Worm (Caenorhabditis elegans) whole organism, L3 larva: ENCODE results near the gene mpk-1.

Source experiments
- ZK546.5 ChIP-seq: sonication (generic microtip); optimal IDR thresholded peaks from 2 replicates; lab custom pipeline; 2017; ENCODE audit warnings: missing biosample characterization, missing genetic modification characterization
- aly-2 ChIP-seq: fragments of 150-350 bp; optimal IDR thresholded peaks from 2 replicates; lab custom pipeline; 2014; ENCODE audit warnings: missing biosample characterization, missing genetic modification characterization
- ceh-82 ChIP-seq: fragments of 150-350 bp; optimal IDR thresholded peaks from 2 replicates; lab custom pipeline; 2014; ENCODE audit warnings: missing biosample characterization, missing genetic modification characterization
- daf-12 ChIP-seq: fragments of 150-350 bp; optimal IDR thresholded peaks from 2 replicates; lab custom pipeline; 2014; ENCODE audit warnings: missing biosample characterization, missing genetic modification reagents, missing genetic modification characterization
- egl-5 ChIP-seq: fragments of 150-350 bp; optimal IDR thresholded peaks from 2 replicates; lab custom pipeline; 2017; ENCODE audit warnings: missing biosample characterization, missing genetic modification reagents, missing genetic modification characterization, inconsistent platforms
- elt-1 ChIP-seq: fragments of 150-350 bp; optimal IDR thresholded peaks from 2 replicates; lab custom pipeline; 2014; ENCODE audit warnings: missing biosample characterization, missing genetic modification characterization
- elt-3 ChIP-seq, 3 experiments: fragments of 150-350 bp in 1 of 3; sonication (generic microtip) in 2 of 3; optimal IDR thresholded peaks; 2 replicates in 2 of 3; 4 replicates in 1 of 3; lab custom pipeline; 2014 to 2017; ENCODE audit warnings: missing biosample characterization in 3 of 3, missing genetic modification characterization in 3 of 3
- eor-1 ChIP-seq, 2 experiments: fragments of 150-350 bp; optimal IDR thresholded peaks; 2 replicates each; lab custom pipeline; 2014 to 2018; ENCODE audit warnings: missing biosample characterization in 2 of 2, missing genetic modification characterization in 2 of 2
- fkh-2 ChIP-seq: fragments of 150-350 bp; optimal IDR thresholded peaks from 2 replicates; lab custom pipeline; 2014; ENCODE audit warnings: missing biosample characterization, missing genetic modification reagents, missing genetic modification characterization
- lin-15B ChIP-seq: fragments of 150-350 bp; optimal IDR thresholded peaks from 2 replicates; lab custom pipeline; 2014; ENCODE audit warnings: missing biosample characterization, missing genetic modification characterization
- lin-39 ChIP-seq: fragments of 150-350 bp; optimal IDR thresholded peaks from 2 replicates; lab custom pipeline; 2018; ENCODE audit warnings: missing biosample characterization, missing genetic modification reagents, missing genetic modification characterization
- mdl-1 ChIP-seq: fragments of 150-350 bp; optimal IDR thresholded peaks from 2 replicates; lab custom pipeline; 2014; ENCODE audit warnings: missing biosample characterization, missing genetic modification characterization
- mml-1 ChIP-seq: fragments of 150-350 bp; sonication (generic microtip); optimal IDR thresholded peaks from 3 replicates; lab custom pipeline; 2014; ENCODE audit warnings: missing biosample characterization, missing genetic modification characterization
- nfya-1 ChIP-seq: sonication (generic microtip); optimal IDR thresholded peaks from 2 replicates; lab custom pipeline; 2017; ENCODE audit warnings: missing genetic modification characterization, mild to moderate bottlenecking, missing compliant biosample characterization, antibody characterized with exemption, moderate library complexity; ENCODE audit not compliant: insufficient read depth
- nhr-11 ChIP-seq: fragments of 150-350 bp; optimal IDR thresholded peaks from 2 replicates; lab custom pipeline; 2014; ENCODE audit warnings: missing biosample characterization, missing genetic modification characterization
- nhr-12 ChIP-seq: fragments of 150-350 bp; optimal IDR thresholded peaks from 2 replicates; lab custom pipeline; 2014; ENCODE audit warnings: missing biosample characterization, missing genetic modification characterization
- nhr-23 ChIP-seq: fragments of 150-350 bp; optimal IDR thresholded peaks from 2 replicates; lab custom pipeline; 2014; ENCODE audit warnings: missing biosample characterization, missing genetic modification reagents, missing genetic modification characterization
- nhr-28 ChIP-seq: fragments of 150-350 bp; optimal IDR thresholded peaks from 2 replicates; lab custom pipeline; 2014; ENCODE audit warnings: missing biosample characterization, missing genetic modification characterization
- nhr-67 ChIP-seq: fragments of 150-350 bp; optimal IDR thresholded peaks from 2 replicates; lab custom pipeline; 2014; ENCODE audit warnings: missing biosample characterization, missing genetic modification characterization
- nhr-76 ChIP-seq: fragments of 150-350 bp; sonication (generic microtip); optimal IDR thresholded peaks from 5 replicates; lab custom pipeline; 2014; ENCODE audit warnings: missing biosample characterization, missing genetic modification characterization
- nhr-77 ChIP-seq: fragments of 150-350 bp; optimal IDR thresholded peaks from 2 replicates; lab custom pipeline; 2014; ENCODE audit warnings: missing biosample characterization, missing genetic modification characterization
- pha-4 ChIP-seq: fragments of 150-350 bp; optimal IDR thresholded peaks from 2 replicates; lab custom pipeline; 2014; ENCODE audit warnings: missing biosample characterization, missing genetic modification reagents, missing genetic modification characterization
- pqm-1 ChIP-seq: fragments of 150-350 bp; optimal IDR thresholded peaks from 2 replicates; lab custom pipeline; 2017; ENCODE audit warnings: missing biosample characterization, missing genetic modification characterization, inconsistent platforms
- sea-2 ChIP-seq: fragments of 150-350 bp; sonication (generic microtip); optimal IDR thresholded peaks from 4 replicates; lab custom pipeline; 2014; ENCODE audit warnings: missing biosample characterization, missing genetic modification reagents, missing genetic modification characterization
- skn-1 ChIP-seq: fragments of 150-350 bp; optimal IDR thresholded peaks from 2 replicates; lab custom pipeline; 2014; ENCODE audit warnings: missing biosample characterization, missing genetic modification characterization
- tbx-2 ChIP-seq: sonication (generic microtip); optimal IDR thresholded peaks from 2 replicates; lab custom pipeline; 2016; ENCODE audit warnings: mild to moderate bottlenecking, missing genetic modification characterization, missing compliant biosample characterization
- unc-39 ChIP-seq: sonication (generic microtip); optimal IDR thresholded peaks from 4 replicates; lab custom pipeline; 2017; ENCODE audit warnings: missing biosample characterization, missing genetic modification characterization
- unc-62 ChIP-seq: fragments of 150-350 bp; sonication (generic microtip); optimal IDR thresholded peaks from 4 replicates; lab custom pipeline; 2014; ENCODE audit warnings: missing biosample characterization, missing genetic modification reagents, missing genetic modification characterization
- ztf-11 ChIP-seq: fragments of 150-350 bp; optimal IDR thresholded peaks from 2 replicates; lab custom pipeline; 2014; ENCODE audit warnings: missing biosample characterization, missing genetic modification characterization
- ztf-4 ChIP-seq: fragments of 150-350 bp; optimal IDR thresholded peaks from 2 replicates; lab custom pipeline; 2014; ENCODE audit warnings: missing biosample characterization, missing genetic modification characterization

The mpk-1 gene

ce11 chrIII:4265892-4266291, 38.0 kb upstream of the mpk-1 start:
- TF ChIP-seq pqm-1 (tag; lab: Kevin White, UChicago) = no peak
- no peak for TF ChIP-seq nhr-28 (tag; lab: Kevin White, UChicago)
- TF ChIP-seq daf-12 (tag; lab: Kevin White, UChicago) = no peak
- TF ChIP-seq nhr-67 (tag; lab: Kevin White, UChicago) = no peak
- no peak for TF ChIP-seq mdl-1 (tag; lab: Kevin White, UChicago)
- TF ChIP-seq ZK546.5 = no peak

ce11 chrIII:4263048-4263447, 35.1 kb upstream of the mpk-1 start, which contains the start of gene T08A11.1:
Gene T08A11.1, minus strand, starts transcription at chrIII:4263148.
- TF ChIP-seq nhr-77 (no peak), lin-15B (tag; lab: Kevin White, UChicago) (no peak), mdl-1 (tag; lab: Kevin White, UChicago) (no peak), ceh-82 (tag; lab: Kevin White, UChicago) (no peak), nhr-12 (tag; lab: Kevin White, UChicago) (no peak), skn-1 (tag; lab: Kevin White, UChicago) (no peak), nhr-76 (tag; lab: Kevin White, UChicago) (no peak), aly-2 (tag; lab: Kevin White, UChicago) (no peak), tbx-2 (tag; lab: Kevin White, UChicago) (no peak)

DNA sequence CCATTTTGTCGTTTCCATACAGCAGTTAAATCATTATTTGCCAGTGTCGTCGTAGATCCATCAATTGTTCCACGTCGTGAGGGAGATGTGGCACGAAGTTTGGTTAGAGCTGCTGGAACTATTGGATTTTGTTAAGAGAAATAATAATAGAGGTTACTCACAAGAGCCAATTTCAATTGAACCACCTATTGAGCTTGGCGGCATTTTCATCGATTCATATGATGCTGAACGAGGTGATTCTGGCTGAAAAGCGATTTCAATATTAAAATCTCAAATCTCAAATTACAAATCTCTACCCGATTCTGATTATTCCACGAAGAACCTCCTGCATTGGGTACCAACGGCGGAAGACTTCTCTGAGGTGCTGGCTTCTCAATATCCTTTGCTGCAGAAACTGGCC, 30.0 kb upstream of the mpk-1 start:
- no peak for TF ChIP-seq nhr-23 (tag; lab: Kevin White, UChicago)
- TF ChIP-seq mml-1 = no peak
- TF ChIP-seq nhr-28 (tag; lab: Kevin White, UChicago) = no peak
- TF ChIP-seq skn-1 (tag; lab: Kevin White, UChicago) = no peak
- no peak for TF ChIP-seq pha-4 (tag; lab: Kevin White, UChicago)
- no peak for TF ChIP-seq nhr-67 (tag; lab: Kevin White, UChicago)
- no peak for TF ChIP-seq pqm-1 (tag; lab: Kevin White, UChicago)
- TF ChIP-seq unc-39 (tag; lab: Kevin White, UChicago) = no peak
- TF ChIP-seq tbx-2 (tag; lab: Kevin White, UChicago) = no peak
- TF ChIP-seq egl-5 (tag; lab: Kevin White, UChicago) = no peak
- no peak for TF ChIP-seq nhr-12 (tag; lab: Kevin White, UChicago)
- TF ChIP-seq sea-2 (GFP tag; lab: Kevin White, UChicago) = no peak
- TF ChIP-seq nhr-11 = no peak

- TF ChIP-seq ztf-4 (tag; lab: Kevin White, UChicago) (no peak), pha-4 (tag; lab: Kevin White, UChicago) (no peak), fkh-2 (tag; lab: Kevin White, UChicago) (no peak), lin-39 (tag; lab: Kevin White, UChicago) (no peak), aly-2 (tag; lab: Kevin White, UChicago) (no peak), unc-62 (GFP tag; lab: Kevin White, UChicago) (no peak), elt-1 (tag; lab: Kevin White, UChicago) (no peak)
Measured at ce11 chrIII:4247571-4247970, 19.7 kb upstream of the mpk-1 start, which contains the start of gene Y44F5A.1. Gene Y44F5A.1, minus strand, starts transcription at chrIII:4247671.

DNA sequence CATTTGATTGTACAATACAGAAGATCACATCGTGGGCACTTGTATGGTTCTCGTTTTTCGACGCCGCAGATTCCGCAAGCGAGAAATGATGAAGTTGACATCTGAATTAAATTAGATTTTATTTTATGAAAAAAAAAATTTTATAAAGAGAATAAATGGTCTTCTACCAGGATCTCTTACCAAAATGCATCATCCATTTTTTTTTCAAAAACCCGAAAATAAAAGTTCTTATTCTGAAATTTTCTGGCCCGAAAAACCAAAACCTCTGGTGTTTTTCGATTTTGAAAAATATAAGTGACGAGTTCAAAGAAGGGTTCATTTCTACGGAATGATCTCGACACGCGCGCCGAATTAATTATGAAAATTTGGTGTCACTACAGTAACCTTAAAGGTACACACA, 16.4 kb upstream of the mpk-1 start, which contains the start of gene zhit-2:
Gene zhit-2 (minus strand): TSS at position 101 of the 400 bp plus-strand sequence.
- TF ChIP-seq ztf-4 (tag; lab: Kevin White, UChicago) (no peak), elt-3 (tag; optimal IDR thresholded peaks at IDR 0.05; lab: Kevin White, UChicago) (no peak), nfya-1 (no peak)
- TF ChIP-seq, all 47 proteins: peak for 0

ce11 chrIII:4243461-4243860, 15.6 kb upstream of the mpk-1 start, which contains the start of gene mrpl-21:
Gene mrpl-21, minus strand, starts transcription at chrIII:4243561.
- no peak for TF ChIP-seq nhr-67 (tag; lab: Kevin White, UChicago)
- no peak for TF ChIP-seq nhr-11

DNA sequence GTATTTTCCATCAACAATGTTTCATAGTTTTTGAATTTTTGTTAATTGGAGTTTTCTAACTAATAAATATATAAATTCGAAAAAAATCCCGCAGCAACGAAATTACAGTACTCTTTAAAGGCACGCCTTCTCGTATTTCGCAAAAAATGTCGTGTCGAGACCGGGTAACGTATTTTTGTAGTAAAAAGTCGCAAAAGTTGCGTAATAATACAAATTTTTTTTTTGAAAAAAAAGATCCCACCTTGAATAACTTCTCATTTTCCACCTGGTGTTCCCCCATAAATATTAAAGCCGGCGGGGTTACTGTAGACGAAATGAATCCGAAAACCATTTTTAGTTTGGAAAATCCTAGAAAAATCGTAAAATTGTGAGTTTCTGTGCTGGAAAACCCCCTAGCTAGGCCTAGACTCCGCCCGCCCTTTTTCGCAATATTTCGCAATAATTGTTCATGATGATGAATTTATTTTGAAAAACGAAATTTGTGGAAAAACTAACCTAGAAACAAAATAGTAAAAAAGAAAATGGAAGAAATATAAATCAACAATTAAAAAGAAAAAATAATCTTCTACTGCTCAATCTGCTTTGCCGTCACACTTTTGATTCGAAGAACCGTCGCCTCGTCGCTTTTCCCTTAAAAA, 14.4 kb upstream of the mpk-1 start, which contains the start of gene F43C1.7:
Gene F43C1.7 (minus strand): TSS at position 351 of the 638 bp plus-strand sequence.
- TF ChIP-seq unc-62 (GFP tag; lab: Kevin White, UChicago) (no peak), nhr-77 (no peak), eor-1 (tag; optimal IDR thresholded peaks at IDR 0.05; lab: Kevin White, UChicago) (no peak), nhr-23 (tag; lab: Kevin White, UChicago) (no peak), elt-1 (tag; lab: Kevin White, UChicago) (no peak), egl-5 (tag; lab: Kevin White, UChicago) (no peak), ztf-11 (tag; lab: Kevin White, UChicago) (no peak), mml-1 (no peak)
